Fruit fly (Drosophila melanogaster) whole organism, adult: Measurements from ENCODE around the gene dpr6.

Experiments used
- CG11617 ChIP-seq: fragments of 200-800 bp; sonication (Bioruptor generic); optimal IDR thresholded peaks from 2 replicates; lab custom pipeline; 2017; ENCODE audit warnings: mild to moderate bottlenecking, missing biosample characterization, missing genetic modification reagents, missing genetic modification characterization
- CG12768 ChIP-seq: fragments of 200-800 bp; sonication (Bioruptor generic); optimal IDR thresholded peaks from 2 replicates; lab custom pipeline; 2017; ENCODE audit warnings: missing biosample characterization, missing genetic modification characterization, mild to moderate bottlenecking, moderate library complexity, missing genetic modification reagents
- CG14711 ChIP-seq: fragments of 200-800 bp; sonication (Bioruptor generic); optimal IDR thresholded peaks from 2 replicates; lab custom pipeline; 2018; ENCODE audit warnings: missing biosample characterization, mild to moderate bottlenecking, missing genetic modification characterization, moderate library complexity
- CG1620 ChIP-seq: fragments of 200-800 bp; sonication (Bioruptor generic); optimal IDR thresholded peaks from 2 replicates; lab custom pipeline; 2016; ENCODE audit warnings: missing biosample characterization, missing genetic modification characterization
- CG33017 ChIP-seq: fragments of 200-800 bp; sonication (Bioruptor generic); optimal IDR thresholded peaks from 2 replicates; lab custom pipeline; 2018; ENCODE audit warnings: missing biosample characterization, mild to moderate bottlenecking, missing genetic modification characterization, moderate library complexity
- CG5204 ChIP-seq: fragments of 200-800 bp; sonication (Bioruptor generic); optimal IDR thresholded peaks from 2 replicates; lab custom pipeline; 2016; ENCODE audit warnings: missing biosample characterization, missing genetic modification characterization
- CG7045 ChIP-seq: fragments of 200-800 bp; sonication (Bioruptor generic); optimal IDR thresholded peaks from 2 replicates; lab custom pipeline; 2017; ENCODE audit warnings: missing biosample characterization, mild to moderate bottlenecking, missing genetic modification characterization
- CG7101 ChIP-seq: fragments of 200-800 bp; sonication (Bioruptor generic); optimal IDR thresholded peaks from 2 replicates; lab custom pipeline; 2018; ENCODE audit warnings: missing biosample characterization, mild to moderate bottlenecking, missing genetic modification characterization, moderate library complexity
- Clk ChIP-seq: fragments of 200-800 bp; sonication (Bioruptor generic); optimal IDR thresholded peaks from 2 replicates; lab custom pipeline; 2017; ENCODE audit warnings: missing biosample characterization, missing genetic modification characterization
- Crg-1 ChIP-seq: fragments of 200-800 bp; sonication (Bioruptor generic); optimal IDR thresholded peaks from 2 replicates; lab custom pipeline; 2016; ENCODE audit warnings: missing biosample characterization, missing genetic modification characterization
- Hr96 ChIP-seq: fragments of 200-800 bp; sonication (Bioruptor generic); optimal IDR thresholded peaks from 2 replicates; lab custom pipeline; 2016; ENCODE audit warnings: missing biosample characterization, missing genetic modification characterization
- Mnt ChIP-seq: fragments of 200-800 bp; sonication (Bioruptor generic); optimal IDR thresholded peaks from 2 replicates; lab custom pipeline; 2016; ENCODE audit warnings: missing biosample characterization, mild to moderate bottlenecking, missing genetic modification characterization
- bab1 ChIP-seq: fragments of 200-800 bp; sonication (Bioruptor generic); optimal IDR thresholded peaks from 3 replicates; lab custom pipeline; 2019; ENCODE audit warnings: missing biosample characterization, mild to moderate bottlenecking, missing genetic modification characterization, moderate library complexity
- cic ChIP-seq: fragments of 200-800 bp; sonication (Bioruptor generic); optimal IDR thresholded peaks from 2 replicates; lab custom pipeline; 2017; ENCODE audit warnings: missing biosample characterization, mild to moderate bottlenecking, missing genetic modification characterization, moderate library complexity
- cnc ChIP-seq, 2 experiments: fragments of >200 bp; optimal IDR thresholded peaks; 2 replicates each; lab custom pipeline; 2017
- kay ChIP-seq: fragments of 200-800 bp; sonication (Bioruptor generic); peaks from one replicate; lab custom pipeline; 2016; ENCODE audit warnings: missing biosample characterization, missing genetic modification characterization, borderline replicate concordance
- ovo ChIP-seq: fragments of 200-800 bp; sonication (Bioruptor generic); optimal IDR thresholded peaks from 2 replicates; lab custom pipeline; 2016; ENCODE audit warnings: missing biosample characterization, missing genetic modification characterization
- pad ChIP-seq: fragments of 200-800 bp; sonication (Bioruptor generic); optimal IDR thresholded peaks from 3 replicates; lab custom pipeline; 2017; ENCODE audit warnings: missing biosample characterization, missing genetic modification characterization, mild to moderate bottlenecking, moderate library complexity, missing genetic modification reagents
- tj ChIP-seq: fragments of 200-800 bp; sonication (Bioruptor generic); optimal IDR thresholded peaks from 3 replicates; lab custom pipeline; 2017; ENCODE audit warnings: missing biosample characterization, mild to moderate bottlenecking, missing genetic modification characterization, moderate library complexity
- toe ChIP-seq: fragments of 200-800 bp; sonication (Bioruptor generic); optimal IDR thresholded peaks from 2 replicates; lab custom pipeline; 2016; ENCODE audit warnings: missing biosample characterization, missing genetic modification characterization

The dpr6 gene

dm6 chr3L:10033344-10033743 is 58.9 kb downstream of the dpr6 start:
- TF ChIP-seq CG7045: no peak
- no peak for TF ChIP-seq CG7101
- no peak for TF ChIP-seq Mnt (GFP tag; lab: Kevin White, UChicago)
- TF ChIP-seq CG33017: no peak
- TF ChIP-seq Crg-1 (GFP tag; lab: Kevin White, UChicago): no peak
- no peak for TF ChIP-seq CG12768 (GFP tag; lab: Kevin White, UChicago)
- no peak for TF ChIP-seq pad (GFP tag; lab: Kevin White, UChicago)
- TF ChIP-seq toe (GFP tag; lab: Kevin White, UChicago): no peak
- TF ChIP-seq bab1 (GFP tag; lab: Kevin White, UChicago): no peak
- no peak for TF ChIP-seq CG1620 (GFP tag; lab: Kevin White, UChicago)
- TF ChIP-seq ovo (GFP tag; lab: Kevin White, UChicago): no peak
- TF ChIP-seq CG5204: no peak
- no peak for TF ChIP-seq CG14711 (tag; lab: Kevin White, UChicago)
- TF ChIP-seq kay: no peak
- no peak for TF ChIP-seq CG11617
- TF ChIP-seq Clk: no peak

dm6 chr3L:10052586-10052985 is 78.1 kb downstream of the dpr6 start:
- TF ChIP-seq CG11617 (no peak), CG14711 (tag; lab: Kevin White, UChicago) (no peak), CG7045 (no peak), CG7101 (no peak), ovo (GFP tag; lab: Kevin White, UChicago) (no peak), cnc (optimal IDR thresholded peaks at IDR 0.05; lab: Kevin White, UChicago) (no peak), toe (GFP tag; lab: Kevin White, UChicago) (no peak), CG33017 (no peak), Mnt (GFP tag; lab: Kevin White, UChicago) (no peak), Clk (no peak), CG12768 (GFP tag; lab: Kevin White, UChicago) (no peak), pad (GFP tag; lab: Kevin White, UChicago) (no peak), CG1620 (GFP tag; lab: Kevin White, UChicago) (no peak), bab1 (GFP tag; lab: Kevin White, UChicago) (no peak), Crg-1 (GFP tag; lab: Kevin White, UChicago) (no peak), Hr96 (GFP tag; lab: Kevin White, UChicago) (no peak), cic (no peak), tj (no peak), kay (no peak), CG5204 (no peak)

dm6 chr3L:10078551-10078950 is 104.1 kb downstream of the dpr6 start:
- TF ChIP-seq CG1620 (GFP tag; lab: Kevin White, UChicago): no peak
- TF ChIP-seq CG7101: no peak
- TF ChIP-seq CG7045: no peak
- no peak for TF ChIP-seq CG14711 (tag; lab: Kevin White, UChicago)
- TF ChIP-seq bab1 (GFP tag; lab: Kevin White, UChicago): no peak
- TF ChIP-seq CG12768 (GFP tag; lab: Kevin White, UChicago): no peak
- TF ChIP-seq toe (GFP tag; lab: Kevin White, UChicago): no peak
- no peak for TF ChIP-seq CG5204
- no peak for TF ChIP-seq ovo (GFP tag; lab: Kevin White, UChicago)
- no peak for TF ChIP-seq Crg-1 (GFP tag; lab: Kevin White, UChicago)
- no peak for TF ChIP-seq Hr96 (GFP tag; lab: Kevin White, UChicago)
- no peak for TF ChIP-seq cnc (optimal IDR thresholded peaks at IDR 0.05; lab: Kevin White, UChicago)
- TF ChIP-seq CG11617: no peak
- TF ChIP-seq cic: no peak
- TF ChIP-seq pad (GFP tag; lab: Kevin White, UChicago): no peak
- TF ChIP-seq Clk: no peak
- no peak for TF ChIP-seq kay
- TF ChIP-seq tj: no peak

dm6 chr3L:10088415-10088814 is 114.0 kb downstream of the dpr6 start:
- TF ChIP-seq kay: peak; percentile 43
- no peak for TF ChIP-seq Mnt (GFP tag; lab: Kevin White, UChicago)
- TF ChIP-seq ovo (GFP tag; lab: Kevin White, UChicago): no peak
- TF ChIP-seq CG11617: no peak

- TF ChIP-seq CG14711 (tag; lab: Kevin White, UChicago) (peak; percentile 5), Clk (no peak), cnc (optimal IDR thresholded peaks at IDR 0.05; lab: Kevin White, UChicago) (peak in 1 of 2 experiments; percentile 79), tj (no peak)
Observed at dm6 chr3L:10089350-10090266, 115.2 kb downstream of the dpr6 start, which contains the start of gene CG14160. Gene CG14160 (minus strand): TSS chr3L:10089400.

dm6 chr3L:10092278-10092903 is 117.9 kb downstream of the dpr6 start, which contains the start of gene CG32053:
Gene CG32053 (minus strand): TSS chr3L:10092346.
- TF ChIP-seq Crg-1 (GFP tag; lab: Kevin White, UChicago): no peak
- TF ChIP-seq CG33017: no peak
- peak; percentile 14 for TF ChIP-seq cic
- TF ChIP-seq kay: peak; percentile 56
